Worm (Caenorhabditis elegans): ENCODE data around the gene Y39A1A.2.

The Y39A1A.2 gene

ce11 chrIII:10599699-10600098 is 3.7 kb downstream of the Y39A1A.2 start (continued):
- TF ChIP-seq lin-29 (GFP tag; IDR thresholded peaks at IDR 0.05) (no peak), tra-1 (GFP tag; IDR thresholded peaks at IDR 0.05) (no peak), ama-1 (optimal IDR thresholded peaks at IDR 0.05) (no peak), Y5F2A.4 (GFP tag; optimal IDR thresholded peaks at IDR 0.05) (no peak), snpc-4 (tag; optimal IDR thresholded peaks at IDR 0.05) (no peak), aha-1 (tag) (peak; percentile 94), mxl-3 (GFP tag; optimal IDR thresholded peaks at IDR 0.05) (no peak), sdz-12 (GFP tag; optimal IDR thresholded peaks at IDR 0.05) (no peak), ZK337.2 (GFP tag; IDR thresholded peaks at IDR 0.05) (no peak), Y75B8A.6 (GFP tag; IDR thresholded peaks at IDR 0.05) (no peak), unc-130 (GFP tag; optimal IDR thresholded peaks at IDR 0.05) (no peak), dpl-1 (GFP tag; optimal IDR thresholded peaks at IDR 0.05) (peak; percentile 70), ceh-44 (GFP tag; IDR thresholded peaks at IDR 0.05) (no peak), ceh-28 (tag; optimal IDR thresholded peaks at IDR 0.05) (no peak), nhr-42 (GFP tag; IDR thresholded peaks at IDR 0.05) (no peak), lsy-2 (tag; optimal IDR thresholded peaks at IDR 0.05) (peak in 1 of 2 experiments; percentile 81), lin-1 (GFP tag; IDR thresholded peaks at IDR 0.05) (no peak), mes-2 (tag; optimal IDR thresholded peaks at IDR 0.05; ENCODE audit: poor library complexity, severe bottlenecking) (peak; percentile 78), daf-8 (GFP tag; IDR thresholded peaks at IDR 0.05) (no peak), duxl-1 (tag; optimal IDR thresholded peaks at IDR 0.05; ENCODE audit: poor library complexity) (peak; percentile 31), aly-2 (tag; optimal IDR thresholded peaks at IDR 0.05) (no peak), zag-1 (tag; optimal IDR thresholded peaks at IDR 0.05) (no peak), rbr-2 (tag; optimal IDR thresholded peaks at IDR 0.05) (peak; percentile 54), zfp-3 (GFP tag; conservative IDR thresholded peaks at IDR 0.05) (no peak), unc-39 (tag; optimal IDR thresholded peaks at IDR 0.05) (no peak), egl-43 (GFP tag; IDR thresholded peaks at IDR 0.05) (no peak), nhr-10 (tag; optimal IDR thresholded peaks at IDR 0.05) (no peak), nhr-77 (tag; optimal IDR thresholded peaks at IDR 0.05) (peak; percentile 14), T26A8.4 (GFP tag; IDR thresholded peaks at IDR 0.05) (peak; percentile 55; the same call in 1 of the 2 replicates), hlh-11 (tag; optimal IDR thresholded peaks at IDR 0.05) (peak; percentile 94), F10B5.3 (tag; optimal IDR thresholded peaks at IDR 0.05) (no peak), dmd-6 (GFP tag; IDR thresholded peaks at IDR 0.05) (peak; percentile 52; the same call in 1 of the 2 replicates), arid-1 (GFP tag; conservative IDR thresholded peaks at IDR 0.05) (peak; percentile 55; the same call in 1 of the 2 replicates), dmd-9 (GFP tag; IDR thresholded peaks at IDR 0.05) (no peak), hmg-1.1 (GFP tag; IDR thresholded peaks at IDR 0.05) (peak; percentile 74), egl-27 (tag; optimal IDR thresholded peaks at IDR 0.05) (no peak), lin-38 (GFP tag; IDR thresholded peaks at IDR 0.05) (peak; percentile 62), ceh-82 (tag; optimal IDR thresholded peaks at IDR 0.05) (no peak), cey-2 (tag; optimal IDR thresholded peaks at IDR 0.05; ENCODE audit: borderline replicate concordance, insufficient read depth) (no peak), nhr-76 (tag; optimal IDR thresholded peaks at IDR 0.05) (no peak), ctbp-1 (GFP tag; IDR thresholded peaks at IDR 0.05) (no peak), D1046.2 (GFP tag; IDR thresholded peaks at IDR 0.05) (no peak), Y105C5A.15 (GFP tag; IDR thresholded peaks at IDR 0.05) (no peak), ceh-32 (tag; optimal IDR thresholded peaks at IDR 0.05; ENCODE audit: poor library complexity) (no peak), lin-39 (tag; optimal IDR thresholded peaks at IDR 0.05) (no peak), F37D6.2 (tag; optimal IDR thresholded peaks at IDR 0.05) (no peak), mxl-2 (GFP tag; conservative IDR thresholded peaks at IDR 0.05) (no peak), nhr-111 (GFP tag; optimal IDR thresholded peaks at IDR 0.05) (no peak), ztf-7 (tag; optimal IDR thresholded peaks at IDR 0.05) (peak; percentile 13), lim-7 (GFP tag; IDR thresholded peaks at IDR 0.05) (no peak), spr-1 (tag; optimal IDR thresholded peaks at IDR 0.05) (no peak), zip-11 (GFP tag; IDR thresholded peaks at IDR 0.05) (no peak), nhr-28 (tag; optimal IDR thresholded peaks at IDR 0.05) (peak; percentile 80)
